Fruit fly (Drosophila melanogaster) whole organism, embryonic: ENCODE measurements around the gene CG11980.
A peak's percentile ranks its signal among the peaks of the same experiment; 100 is the strongest.

Experiments used
- Asciz ChIP-seq: fragments of 200-800 bp; sonication (Bioruptor generic); optimal IDR thresholded peaks from 2 replicates; lab custom pipeline; 2017; ENCODE audit warnings: missing biosample characterization, mild to moderate bottlenecking, missing genetic modification characterization, missing genetic modification reagents
- Bgb ChIP-seq: fragments of 200-800 bp; sonication (Bioruptor generic); IDR thresholded peaks from 2 replicates; pipeline ENCODE4 v1.3.6; 2022; ENCODE audit warnings: missing biosample characterization, missing genetic modification characterization; ENCODE audit not compliant: partially characterized antibody
- CG11504 ChIP-seq: fragments of 200-800 bp; sonication (Bioruptor generic); optimal IDR thresholded peaks from 3 replicates; lab custom pipeline; 2019; ENCODE audit warnings: missing biosample characterization, mild to moderate bottlenecking, missing genetic modification characterization, moderate library complexity
- CG13123 ChIP-seq: fragments of 200-800 bp; sonication (Bioruptor generic); optimal IDR thresholded peaks from 2 replicates; lab custom pipeline; 2016; ENCODE audit warnings: missing biosample characterization, missing genetic modification characterization
- CG13894 ChIP-seq: fragments of 200-800 bp; sonication (Bioruptor generic); optimal IDR thresholded peaks from 3 replicates; lab custom pipeline; 2018; ENCODE audit warnings: missing biosample characterization, mild to moderate bottlenecking, missing genetic modification characterization, moderate library complexity
- CG14965 ChIP-seq: fragments of 200-800 bp; sonication (Bioruptor generic); optimal IDR thresholded peaks from 2 replicates; lab custom pipeline; 2016; ENCODE audit warnings: missing biosample characterization, missing genetic modification characterization, borderline replicate concordance
- CG15479 ChIP-seq: fragments of 200-800 bp; sonication (Bioruptor generic); optimal IDR thresholded peaks from 3 replicates; lab custom pipeline; 2019; ENCODE audit warnings: missing biosample characterization, mild to moderate bottlenecking, missing genetic modification characterization, moderate library complexity
- CG1603 ChIP-seq: fragments of 200-800 bp; sonication (Bioruptor generic); optimal IDR thresholded peaks from 2 replicates; lab custom pipeline; 2019; ENCODE audit warnings: missing biosample characterization, mild to moderate bottlenecking, missing genetic modification characterization, moderate library complexity
- CG16815 ChIP-seq: fragments of 200-800 bp; sonication (Bioruptor generic); optimal IDR thresholded peaks from 3 replicates; lab custom pipeline; 2017; ENCODE audit warnings: missing biosample characterization, mild to moderate bottlenecking, missing genetic modification characterization
- CG17568 ChIP-seq: fragments of 200-800 bp; sonication (Bioruptor generic); optimal IDR thresholded peaks from 2 replicates; lab custom pipeline; 2018; ENCODE audit warnings: missing biosample characterization, mild to moderate bottlenecking, missing genetic modification characterization, moderate library complexity
- CG18262 ChIP-seq: fragments of 200-800 bp; optimal IDR thresholded peaks from 3 replicates; lab custom pipeline; 2019; ENCODE audit warnings: missing biosample characterization, mild to moderate bottlenecking, missing genetic modification characterization, moderate library complexity
- CG2199 ChIP-seq: fragments of 200-800 bp; sonication (Bioruptor generic); IDR thresholded peaks from 3 replicates; pipeline ENCODE4 v1.3.6; 2022; ENCODE audit warnings: missing biosample characterization, missing genetic modification characterization
- CG31388 ChIP-seq: fragments of 200-800 bp; sonication (Bioruptor generic); optimal IDR thresholded peaks from 2 replicates; lab custom pipeline; 2016; ENCODE audit warnings: missing biosample characterization, missing genetic modification characterization
- CG34376 ChIP-seq: fragments of 200-800 bp; sonication (Bioruptor generic); optimal IDR thresholded peaks from 2 replicates; lab custom pipeline; 2018; ENCODE audit warnings: missing biosample characterization, mild to moderate bottlenecking, missing genetic modification characterization
- CG4707 ChIP-seq: fragments of 200-800 bp; sonication (Bioruptor generic); optimal IDR thresholded peaks from 2 replicates; lab custom pipeline; 2018; ENCODE audit warnings: missing biosample characterization, mild to moderate bottlenecking, missing genetic modification characterization, moderate library complexity
- CG8089 ChIP-seq: fragments of 200-800 bp; sonication (Bioruptor generic); optimal IDR thresholded peaks from 3 replicates; lab custom pipeline; 2016; ENCODE audit warnings: missing biosample characterization, missing genetic modification characterization
- CG9437 ChIP-seq: fragments of 200-800 bp; sonication (Bioruptor generic); optimal IDR thresholded peaks from 2 replicates; lab custom pipeline; 2018; ENCODE audit warnings: missing biosample characterization, mild to moderate bottlenecking, missing genetic modification characterization
- CG9797 ChIP-seq: fragments of 200-800 bp; sonication (Bioruptor generic); optimal IDR thresholded peaks from 3 replicates; lab custom pipeline; 2018; ENCODE audit warnings: missing biosample characterization, mild to moderate bottlenecking, missing genetic modification characterization
- Doc3 ChIP-seq: fragments of 200-800 bp; sonication (Bioruptor generic); IDR thresholded peaks from 3 replicates; pipeline ENCODE4 v1.3.6; 2022; ENCODE audit warnings: missing biosample characterization, missing genetic modification characterization; ENCODE audit not compliant: partially characterized antibody
- Dp ChIP-seq: fragments of 200-800 bp; sonication (Bioruptor generic); optimal IDR thresholded peaks from 2 replicates; lab custom pipeline; 2018; ENCODE audit warnings: missing biosample characterization, mild to moderate bottlenecking, missing genetic modification characterization, moderate library complexity
- Eip74EF ChIP-seq, 2 experiments: fragments of 200-800 bp in 1 of 2; fragments of >200 bp in 1 of 2; sonication (Bioruptor generic) in 1 of 2; optimal IDR thresholded peaks; 2 replicates each; lab custom pipeline; 2017 to 2019; ENCODE audit warnings: missing biosample characterization in 2 of 2, missing genetic modification characterization in 2 of 2, mild to moderate bottlenecking in 1 of 2, moderate library complexity in 1 of 2
- HLH3B ChIP-seq: fragments of 200-800 bp; sonication (Bioruptor generic); IDR thresholded peaks from 2 replicates; pipeline ENCODE4 v1.3.6; 2022; ENCODE audit warnings: missing biosample characterization, missing genetic modification characterization
- MESR4 ChIP-seq: fragments of 200-800 bp; sonication (Bioruptor generic); optimal IDR thresholded peaks from 2 replicates; lab custom pipeline; 2018; ENCODE audit warnings: missing biosample characterization, mild to moderate bottlenecking, missing genetic modification characterization, moderate library complexity
- Med ChIP-seq: fragments of 200-800 bp; sonication (Bioruptor generic); peaks from one replicate; lab custom pipeline; 2016; ENCODE audit warnings: missing biosample characterization, missing genetic modification characterization, mild to moderate bottlenecking, inconsistent platforms, moderate library complexity
- NK7.1 ChIP-seq: fragments of 200-800 bp; sonication (Bioruptor generic); optimal IDR thresholded peaks from 3 replicates; lab custom pipeline; 2016; ENCODE audit warnings: missing biosample characterization, missing genetic modification characterization
- Pdp1 ChIP-seq, 2 experiments: fragments of 200-800 bp; sonication (Bioruptor generic); optimal IDR thresholded peaks; 3 replicates each; lab custom pipeline; 2016; ENCODE audit warnings: missing biosample characterization in 2 of 2, missing genetic modification characterization in 2 of 2, mild to moderate bottlenecking in 1 of 2, moderate library complexity in 1 of 2
- Rfx ChIP-seq: fragments of 200-800 bp; sonication (Bioruptor generic); IDR thresholded peaks from 2 replicates; pipeline ENCODE4 v1.3.6; 2022; ENCODE audit warnings: missing biosample characterization, missing genetic modification characterization
- Spps ChIP-seq: fragments of 200-800 bp; sonication (Bioruptor generic); optimal IDR thresholded peaks from 2 replicates; lab custom pipeline; 2018; ENCODE audit warnings: missing biosample characterization, mild to moderate bottlenecking, missing genetic modification characterization
- Trl ChIP-seq, 3 experiments: fragments of >200 bp in 2 of 3; fragments of 200-800 bp in 1 of 3; sonication (Bioruptor generic) in 1 of 3; optimal IDR thresholded peaks; 2 replicates in 1 of 3; 3 replicates in 2 of 3; lab custom pipeline; 2016 to 2017; ENCODE audit warnings: missing biosample characterization in 1 of 3, missing genetic modification characterization in 1 of 3
- Vsx1 ChIP-seq: fragments of 200-800 bp; sonication (Bioruptor generic); optimal IDR thresholded peaks from 2 replicates; lab custom pipeline; 2017; ENCODE audit warnings: missing biosample characterization, mild to moderate bottlenecking, missing genetic modification characterization, missing genetic modification reagents
- ab ChIP-seq: fragments of 200-800 bp; sonication (Bioruptor generic); optimal IDR thresholded peaks from 2 replicates; lab custom pipeline; 2016; ENCODE audit warnings: missing biosample characterization, missing genetic modification characterization
- ara ChIP-seq: fragments of 200-800 bp; sonication (Bioruptor generic); IDR thresholded peaks from 2 replicates; pipeline ENCODE4 v1.3.6; 2022; ENCODE audit warnings: missing biosample characterization, missing genetic modification characterization
- bowl ChIP-seq: fragments of 200-800 bp; sonication (Bioruptor generic); IDR thresholded peaks from 2 replicates; pipeline ENCODE4 v1.3.6; 2022; ENCODE audit warnings: missing biosample characterization, missing genetic modification characterization
- en ChIP-seq: fragments of 200-800 bp; sonication (Bioruptor generic); optimal IDR thresholded peaks from 2 replicates; lab custom pipeline; 2016; ENCODE audit warnings: missing biosample characterization, missing genetic modification characterization
- ewg ChIP-seq: fragments of 200-800 bp; sonication (Bioruptor generic); optimal IDR thresholded peaks from 3 replicates; lab custom pipeline; 2017; ENCODE audit warnings: mild to moderate bottlenecking, missing biosample characterization, missing genetic modification reagents, missing genetic modification characterization
- fru ChIP-seq: fragments of >200 bp; optimal IDR thresholded peaks from 2 replicates; lab custom pipeline; 2017
- gem ChIP-seq: fragments of 200-800 bp; sonication (Bioruptor generic); optimal IDR thresholded peaks from 2 replicates; lab custom pipeline; 2019; ENCODE audit warnings: missing biosample characterization, mild to moderate bottlenecking, missing genetic modification characterization, moderate library complexity
- gt ChIP-seq: fragments of 200-800 bp; sonication (Bioruptor generic); IDR thresholded peaks from 2 replicates; pipeline ENCODE4 v1.3.6; 2022; ENCODE audit warnings: missing biosample characterization, missing genetic modification characterization
- kah ChIP-seq: fragments of 200-800 bp; sonication (Bioruptor generic); optimal IDR thresholded peaks from 2 replicates; lab custom pipeline; 2018; ENCODE audit warnings: missing biosample characterization, mild to moderate bottlenecking, missing genetic modification characterization
- kni ChIP-seq: fragments of 200-800 bp; sonication (Bioruptor generic); optimal IDR thresholded peaks from 3 replicates; lab custom pipeline; 2017; ENCODE audit warnings: mild to moderate bottlenecking, missing biosample characterization, missing genetic modification reagents, missing genetic modification characterization
- luna ChIP-seq: fragments of 200-800 bp; sonication (Bioruptor generic); optimal IDR thresholded peaks from 2 replicates; lab custom pipeline; 2016; ENCODE audit warnings: missing biosample characterization, missing genetic modification characterization
- nau ChIP-seq: fragments of 200-800 bp; sonication (Bioruptor generic); optimal IDR thresholded peaks from 3 replicates; lab custom pipeline; 2017; ENCODE audit warnings: missing biosample characterization, mild to moderate bottlenecking, missing genetic modification characterization, missing genetic modification reagents
- pita ChIP-seq: fragments of 200-800 bp; sonication (Bioruptor generic); optimal IDR thresholded peaks from 2 replicates; lab custom pipeline; 2017; ENCODE audit warnings: missing biosample characterization, mild to moderate bottlenecking, missing genetic modification characterization
- pros ChIP-seq: fragments of 200-800 bp; sonication (Bioruptor generic); optimal IDR thresholded peaks from 3 replicates; lab custom pipeline; 2019; ENCODE audit warnings: missing biosample characterization, mild to moderate bottlenecking, missing genetic modification characterization, moderate library complexity
- sna ChIP-seq: fragments of 200-800 bp; sonication (Bioruptor generic); IDR thresholded peaks from 2 replicates; pipeline ENCODE4 v1.3.6; 2022; ENCODE audit warnings: missing biosample characterization, missing genetic modification characterization; ENCODE audit not compliant: partially characterized antibody
- toy ChIP-seq: fragments of 200-800 bp; sonication (Bioruptor generic); IDR thresholded peaks from 2 replicates; pipeline ENCODE4 v1.3.6; 2022; ENCODE audit warnings: missing biosample characterization, missing genetic modification characterization
- twi ChIP-seq: fragments of 200-800 bp; optimal IDR thresholded peaks from 2 replicates; lab custom pipeline; 2019; ENCODE audit warnings: missing biosample characterization, mild to moderate bottlenecking, missing genetic modification characterization, moderate library complexity
- unc-4 ChIP-seq: fragments of 200-800 bp; sonication (Bioruptor generic); IDR thresholded peaks from 2 replicates; pipeline ENCODE4 v1.3.6; 2022; ENCODE audit warnings: missing biosample characterization, missing genetic modification characterization; ENCODE audit not compliant: partially characterized antibody
- wek ChIP-seq: fragments of 200-800 bp; sonication (Bioruptor generic); optimal IDR thresholded peaks from 3 replicates; lab custom pipeline; 2018; ENCODE audit warnings: missing biosample characterization, mild to moderate bottlenecking, missing genetic modification characterization, moderate library complexity

Gene CG11980

DNA sequence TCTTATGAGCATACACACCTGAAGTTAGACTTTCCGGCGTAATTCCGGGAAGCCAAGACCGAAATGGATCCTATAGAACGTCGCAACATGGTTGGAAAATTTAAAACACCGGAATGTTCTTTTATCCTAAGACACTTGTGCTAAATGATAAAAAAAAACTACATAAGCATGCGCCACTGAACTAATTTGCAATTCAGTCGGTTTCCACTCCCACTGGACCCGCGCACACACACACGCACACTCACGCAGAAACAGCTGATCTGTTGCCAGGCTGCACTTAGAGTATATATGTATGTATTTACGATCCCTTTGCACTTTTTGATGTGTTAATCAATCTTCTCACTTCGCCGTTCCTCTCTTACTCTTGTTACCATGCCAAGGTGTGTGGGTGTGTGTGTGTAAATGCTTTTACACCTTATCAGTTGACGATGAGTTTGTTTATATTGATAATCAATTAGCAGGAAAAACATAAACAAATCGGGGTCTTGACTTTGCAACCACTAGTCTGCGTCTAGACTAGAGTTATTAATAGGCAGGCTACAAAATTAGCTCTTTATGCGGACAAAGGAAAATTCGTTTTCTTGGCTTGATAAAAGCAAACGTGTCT is 44.8 kb downstream of the CG11980 start, which contains the start of gene Mst85C (continued):
- TF ChIP-seq Rfx (GFP tag; lab: Robert Waterston, UW), result no peak
- peak; percentile 61 for TF ChIP-seq CG9437 (GFP tag; lab: Kevin White, UChicago)
- no peak for TF ChIP-seq CG14965 (GFP tag; lab: Kevin White, UChicago)
- TF ChIP-seq Doc3 (GFP tag; lab: Robert Waterston, UW), result no peak
- TF ChIP-seq unc-4 (GFP tag; lab: Robert Waterston, UW), result no peak
- no peak for TF ChIP-seq fru (lab: Kevin White, UChicago)
- peak; percentile 73 for TF ChIP-seq kni (GFP tag; lab: Kevin White, UChicago)
- TF ChIP-seq CG34376 (GFP tag; lab: Kevin White, UChicago), result peak; percentile 52
- no peak for TF ChIP-seq CG2199 (GFP tag; lab: Robert Waterston, UW)
- TF ChIP-seq kah (GFP tag; lab: Kevin White, UChicago), result peak; percentile 38
- peak; percentile 98 for TF ChIP-seq pros
- peak; percentile 21 for TF ChIP-seq nau (GFP tag; lab: Kevin White, UChicago)
- TF ChIP-seq CG1603 (tag; lab: Kevin White, UChicago), result peak; percentile 13
- TF ChIP-seq CG11504 (tag; lab: Kevin White, UChicago), result no peak
- TF ChIP-seq sna (GFP tag; lab: Robert Waterston, UW), result no peak
- TF ChIP-seq CG13894 (tag; lab: Kevin White, UChicago), result no peak
- TF ChIP-seq Spps (tag; lab: Kevin White, UChicago), result no peak
- no peak for TF ChIP-seq Trl (optimal IDR thresholded peaks at IDR 0.05; lab: Kevin White, UChicago)
- no peak for TF ChIP-seq Trl (GFP tag; optimal IDR thresholded peaks at IDR 0.05; lab: Kevin White, UChicago)
- no peak for TF ChIP-seq ab (GFP tag; lab: Kevin White, UChicago)
- TF ChIP-seq CG18262 (tag; lab: Kevin White, UChicago), result no peak
- TF ChIP-seq CG16815, result no peak
- peak; percentile 39 for TF ChIP-seq Vsx1
- no peak for TF ChIP-seq Bgb (GFP tag; lab: Robert Waterston, UW)
- TF ChIP-seq ara (GFP tag; lab: Robert Waterston, UW), result no peak
- TF ChIP-seq Asciz (GFP tag; lab: Kevin White, UChicago), result peak; percentile 52
- TF ChIP-seq HLH3B (GFP tag; lab: Robert Waterston, UW), result no peak
- no peak for TF ChIP-seq gt (GFP tag; lab: Robert Waterston, UW)
- TF ChIP-seq gem (tag; lab: Kevin White, UChicago), result no peak
- TF ChIP-seq en, result no peak
- no peak for TF ChIP-seq CG8089 (GFP tag; lab: Kevin White, UChicago)
- no peak for TF ChIP-seq pita (GFP tag; lab: Kevin White, UChicago)
- no peak for TF ChIP-seq luna
- TF ChIP-seq wek (GFP tag; lab: Kevin White, UChicago), result no peak
- TF ChIP-seq CG17568, result peak; percentile 33
- peak; percentile 26 for TF ChIP-seq ewg
- TF ChIP-seq Eip74EF (GFP tag; optimal IDR thresholded peaks at IDR 0.05; lab: Kevin White, UChicago), result no peak
- TF ChIP-seq bowl, result no peak
- TF ChIP-seq Dp (GFP tag; lab: Kevin White, UChicago), result no peak
- TF ChIP-seq CG9797 (GFP tag; lab: Kevin White, UChicago), result no peak
- TF ChIP-seq Pdp1 (GFP tag; optimal IDR thresholded peaks at IDR 0.05; lab: Kevin White, UChicago), result peak in 1 of 2 experiments; percentile 53
- TF ChIP-seq CG31388 (GFP tag; lab: Kevin White, UChicago), result no peak
- peak; percentile 20 for TF ChIP-seq CG4707 (GFP tag; lab: Kevin White, UChicago)
- no peak for TF ChIP-seq NK7.1 (GFP tag; lab: Kevin White, UChicago)
- no peak for TF ChIP-seq twi
- no peak for TF ChIP-seq CG13123 (GFP tag; lab: Kevin White, UChicago)
- peak; percentile 62 for TF ChIP-seq CG15479 (GFP tag; lab: Kevin White, UChicago)
- TF ChIP-seq Med (GFP tag; lab: Kevin White, UChicago), result peak; percentile 73
- peak; percentile 62 for TF ChIP-seq MESR4 (GFP tag; lab: Kevin White, UChicago)
- no peak for TF ChIP-seq toy (GFP tag; lab: Robert Waterston, UW)
